Fruit fly (Drosophila melanogaster) whole organism, embryonic: Measurements from ENCODE around the gene Naam.

ENCODE experiments used
- CG11560 ChIP-seq: fragments of 200-800 bp; sonication (Bioruptor generic); IDR thresholded peaks from 3 replicates; pipeline ENCODE4 v1.3.6; 2022; ENCODE audit warnings: missing biosample characterization, missing genetic modification characterization
- CG12071 ChIP-seq: fragments of 200-800 bp; sonication (Bioruptor generic); optimal IDR thresholded peaks from 3 replicates; lab custom pipeline; 2018; ENCODE audit warnings: missing biosample characterization, mild to moderate bottlenecking, missing genetic modification characterization
- CG12744 ChIP-seq: fragments of 200-800 bp; sonication (Bioruptor generic); optimal IDR thresholded peaks from 2 replicates; lab custom pipeline; 2016; ENCODE audit warnings: missing biosample characterization, missing genetic modification characterization
- CG12769 ChIP-seq: fragments of 200-800 bp; sonication (Bioruptor generic); optimal IDR thresholded peaks from 2 replicates; lab custom pipeline; 2019; ENCODE audit warnings: missing biosample characterization, mild to moderate bottlenecking, missing genetic modification characterization, moderate library complexity
- CG1832 ChIP-seq: fragments of 200-800 bp; sonication (Bioruptor generic); optimal IDR thresholded peaks from 2 replicates; lab custom pipeline; 2017; ENCODE audit warnings: missing biosample characterization, mild to moderate bottlenecking, missing genetic modification characterization, inconsistent platforms
- CG7987 ChIP-seq: fragments of 200-800 bp; sonication (Bioruptor generic); optimal IDR thresholded peaks from 2 replicates; lab custom pipeline; 2018; ENCODE audit warnings: missing biosample characterization, mild to moderate bottlenecking, missing genetic modification characterization, moderate library complexity
- CG9817 ChIP-seq: fragments of 200-800 bp; sonication (Bioruptor generic); optimal IDR thresholded peaks from 2 replicates; lab custom pipeline; 2018; ENCODE audit warnings: missing biosample characterization, mild to moderate bottlenecking, missing genetic modification characterization, moderate library complexity
- Drgx ChIP-seq: fragments of 200-800 bp; sonication (Bioruptor generic); IDR thresholded peaks from 2 replicates; pipeline ENCODE4 v1.3.6; 2022; ENCODE audit warnings: missing biosample characterization, missing genetic modification characterization
- lab ChIP-seq: fragments of 200-800 bp; sonication (Bioruptor generic); optimal IDR thresholded peaks from 3 replicates; lab custom pipeline; 2017; ENCODE audit warnings: missing biosample characterization, missing genetic modification characterization, mild to moderate bottlenecking, moderate library complexity, missing genetic modification reagents
- mirr ChIP-seq: fragments of 200-800 bp; sonication (Bioruptor generic); optimal IDR thresholded peaks from 3 replicates; lab custom pipeline; 2018; ENCODE audit warnings: missing biosample characterization, mild to moderate bottlenecking, missing genetic modification characterization
- onecut ChIP-seq: fragments of 200-800 bp; sonication (Bioruptor generic); IDR thresholded peaks from 2 replicates; pipeline ENCODE4 v1.3.6; 2022; ENCODE audit warnings: missing biosample characterization, missing genetic modification characterization

dm6 chr3R:19634649-19635048, 36.6 kb upstream of the Naam start, which contains the start of gene CG34138:
- no peak for TF ChIP-seq CG12071 (GFP tag; lab: Kevin White, UChicago)
- TF ChIP-seq CG7987 (GFP tag; lab: Kevin White, UChicago): no peak
- no peak for TF ChIP-seq Drgx (GFP tag; lab: Robert Waterston, UW)
- no peak for TF ChIP-seq CG11560 (tag; lab: Robert Waterston, UW)
- TF ChIP-seq CG12769 (tag; lab: Kevin White, UChicago): no peak
- TF ChIP-seq mirr (GFP tag; lab: Kevin White, UChicago): no peak
- no peak for TF ChIP-seq CG9817 (tag; lab: Kevin White, UChicago)
- TF ChIP-seq lab (GFP tag; lab: Kevin White, UChicago): no peak
- no peak for TF ChIP-seq CG12744 (GFP tag; lab: Kevin White, UChicago)
- no peak for TF ChIP-seq onecut (GFP tag; lab: Robert Waterston, UW)
- TF ChIP-seq CG1832 (GFP tag; lab: Kevin White, UChicago): no peak
